Fruit fly (Drosophila melanogaster) whole organism, pupa: ENCODE results near the gene mat.
A peak's percentile ranks its signal among the peaks of the same experiment; 100 is the strongest.

Experiments used
- CG10348 ChIP-seq: fragments of 200-800 bp; sonication (Bioruptor generic); IDR thresholded peaks from 2 replicates; pipeline ENCODE4 v1.3.6; 2022; ENCODE audit warnings: missing biosample characterization, missing genetic modification characterization
- CG12605 ChIP-seq: fragments of 200-800 bp; sonication (Bioruptor generic); IDR thresholded peaks from 2 replicates; pipeline ENCODE4 v1.3.6; 2022; ENCODE audit warnings: missing biosample characterization, missing genetic modification characterization
- CG13204 ChIP-seq: fragments of 200-800 bp; sonication (Bioruptor generic); optimal IDR thresholded peaks from 2 replicates; lab custom pipeline; 2018; ENCODE audit warnings: missing biosample characterization, mild to moderate bottlenecking, missing genetic modification characterization, moderate library complexity
- CG14655 ChIP-seq: fragments of 200-800 bp; sonication (Bioruptor generic); optimal IDR thresholded peaks from 3 replicates; lab custom pipeline; 2017; ENCODE audit warnings: mild to moderate bottlenecking, missing biosample characterization, missing genetic modification reagents, missing genetic modification characterization
- CG15710 ChIP-seq: fragments of 200-800 bp; sonication (Bioruptor generic); optimal IDR thresholded peaks from 2 replicates; lab custom pipeline; 2018; ENCODE audit warnings: missing biosample characterization, mild to moderate bottlenecking, missing genetic modification characterization, moderate library complexity
- CG17806 ChIP-seq: fragments of 200-800 bp; sonication (Bioruptor generic); optimal IDR thresholded peaks from 2 replicates; lab custom pipeline; 2018; ENCODE audit warnings: missing biosample characterization, mild to moderate bottlenecking, missing genetic modification characterization, moderate library complexity
- CG32121 ChIP-seq: fragments of 200-800 bp; sonication (Bioruptor generic); IDR thresholded peaks from 2 replicates; pipeline ENCODE4 v1.3.6; 2022; ENCODE audit warnings: missing biosample characterization, missing genetic modification characterization
- CG34367 ChIP-seq: fragments of 200-800 bp; sonication (Bioruptor generic); optimal IDR thresholded peaks from 2 replicates; lab custom pipeline; 2018; ENCODE audit warnings: missing biosample characterization, mild to moderate bottlenecking, missing genetic modification characterization
- CG4496 ChIP-seq: fragments of 200-800 bp; sonication (Bioruptor generic); IDR thresholded peaks from 3 replicates; pipeline ENCODE4 v1.3.6; 2022; ENCODE audit warnings: missing biosample characterization, missing genetic modification characterization
- CG8159 ChIP-seq: fragments of 200-800 bp; sonication (Bioruptor generic); optimal IDR thresholded peaks from 3 replicates; lab custom pipeline; 2018; ENCODE audit warnings: missing biosample characterization, mild to moderate bottlenecking, missing genetic modification characterization, moderate library complexity
- CG8301 ChIP-seq: fragments of 200-800 bp; sonication (Bioruptor generic); optimal IDR thresholded peaks from 2 replicates; lab custom pipeline; 2018; ENCODE audit warnings: missing biosample characterization, mild to moderate bottlenecking, missing genetic modification characterization
- CG9948 ChIP-seq: fragments of 200-800 bp; sonication (Bioruptor generic); optimal IDR thresholded peaks from 2 replicates; lab custom pipeline; 2018; ENCODE audit warnings: missing biosample characterization, mild to moderate bottlenecking, missing genetic modification characterization, moderate library complexity
- D1 ChIP-seq: fragments of 200-800 bp; sonication (Bioruptor generic); optimal IDR thresholded peaks from 2 replicates; lab custom pipeline; 2018; ENCODE audit warnings: missing biosample characterization, mild to moderate bottlenecking, missing genetic modification characterization, moderate library complexity
- EcR ChIP-seq: fragments of 200-800 bp; sonication (Bioruptor generic); optimal IDR thresholded peaks from 3 replicates; lab custom pipeline; 2019; ENCODE audit warnings: missing biosample characterization, missing genetic modification characterization, mild to moderate bottlenecking, moderate library complexity, missing genetic modification reagents
- Ets98B ChIP-seq: fragments of 200-800 bp; sonication (Bioruptor generic); IDR thresholded peaks from 2 replicates; pipeline ENCODE4 v1.3.6; 2022; ENCODE audit warnings: missing biosample characterization, missing genetic modification characterization
- Pif1A ChIP-seq: fragments of 200-800 bp; sonication (Bioruptor generic); optimal IDR thresholded peaks from 3 replicates; lab custom pipeline; 2016; ENCODE audit warnings: missing biosample characterization, missing genetic modification characterization
- Pif1B ChIP-seq: fragments of 200-800 bp; sonication (Bioruptor generic); optimal IDR thresholded peaks from 3 replicates; lab custom pipeline; 2016; ENCODE audit warnings: missing biosample characterization, missing genetic modification characterization
- Snoo ChIP-seq: fragments of 200-800 bp; sonication (Bioruptor generic); optimal IDR thresholded peaks from 3 replicates; lab custom pipeline; 2017; ENCODE audit warnings: missing biosample characterization, mild to moderate bottlenecking, missing genetic modification characterization, inconsistent platforms
- fd96Ca ChIP-seq: fragments of 200-800 bp; sonication (Bioruptor generic); IDR thresholded peaks from 3 replicates; pipeline ENCODE4 v1.3.6; 2022; ENCODE audit warnings: missing biosample characterization, missing genetic modification characterization
- gl ChIP-seq: fragments of 200-800 bp; sonication (Bioruptor generic); optimal IDR thresholded peaks from 2 replicates; lab custom pipeline; 2018; ENCODE audit warnings: missing biosample characterization, mild to moderate bottlenecking, missing genetic modification characterization
- rn ChIP-seq: fragments of 200-800 bp; sonication (Bioruptor generic); IDR thresholded peaks from 2 replicates; pipeline ENCODE4 v1.3.6; 2022; ENCODE audit warnings: missing biosample characterization, missing genetic modification characterization

Gene mat

dm6 chr3L:895314-895980 is 7.3 kb upstream of the mat start, which contains the start of gene CG34056:
Gene CG34056 (plus strand): TSS chr3L:895951.
- TF ChIP-seq D1 (tag; lab: Kevin White, UChicago) (peak; percentile 92), CG17806 (tag; lab: Kevin White, UChicago) (peak; percentile 98), gl (tag; lab: Kevin White, UChicago) (peak; percentile 91), CG4496 (GFP tag; lab: Robert Waterston, UW) (peak; percentile 99), fd96Ca (GFP tag; lab: Robert Waterston, UW) (peak; percentile 96), CG12605 (GFP tag; lab: Robert Waterston, UW) (peak; percentile 98), CG8159 (tag; lab: Kevin White, UChicago) (peak; percentile 98), CG32121 (GFP tag; lab: Robert Waterston, UW) (peak; percentile 98), CG9948 (tag; lab: Kevin White, UChicago) (peak; percentile 97), CG15710 (tag; lab: Kevin White, UChicago) (peak; percentile 97), Pif1A (peak; percentile 97), CG8301 (tag; lab: Kevin White, UChicago) (peak; percentile 97), Snoo (tag; lab: Kevin White, UChicago) (peak; percentile 97), rn (peak; percentile 96), Pif1B (GFP tag; lab: Kevin White, UChicago) (peak; percentile 98), Ets98B (GFP tag; lab: Robert Waterston, UW) (peak; percentile 98), EcR (GFP tag; lab: Kevin White, UChicago) (peak; percentile 46), CG34367 (peak; percentile 94), CG14655 (GFP tag; lab: Kevin White, UChicago) (peak; percentile 97), CG10348 (GFP tag; lab: Robert Waterston, UW) (peak; percentile 64), CG13204 (GFP tag; lab: Kevin White, UChicago) (peak; percentile 85)

- no peak for TF ChIP-seq Pif1B (GFP tag; lab: Kevin White, UChicago)
- TF ChIP-seq Snoo (tag; lab: Kevin White, UChicago) = no peak
- no peak for TF ChIP-seq CG32121 (GFP tag; lab: Robert Waterston, UW)
- no peak for TF ChIP-seq CG14655 (GFP tag; lab: Kevin White, UChicago)
- TF ChIP-seq CG4496 (GFP tag; lab: Robert Waterston, UW) = no peak
- TF ChIP-seq CG15710 (tag; lab: Kevin White, UChicago) = no peak
- TF ChIP-seq Pif1A = no peak
- no peak for TF ChIP-seq EcR (GFP tag; lab: Kevin White, UChicago)
- TF ChIP-seq gl (tag; lab: Kevin White, UChicago) = no peak
- TF ChIP-seq CG17806 (tag; lab: Kevin White, UChicago) = no peak
- no peak for TF ChIP-seq CG9948 (tag; lab: Kevin White, UChicago)
These were observed 5.6 kb upstream of the mat start, which contains the start of gene CG34057 for dm6 chr3L:897080-897479. Gene CG34057 (plus strand): TSS chr3L:897380.

DNA sequence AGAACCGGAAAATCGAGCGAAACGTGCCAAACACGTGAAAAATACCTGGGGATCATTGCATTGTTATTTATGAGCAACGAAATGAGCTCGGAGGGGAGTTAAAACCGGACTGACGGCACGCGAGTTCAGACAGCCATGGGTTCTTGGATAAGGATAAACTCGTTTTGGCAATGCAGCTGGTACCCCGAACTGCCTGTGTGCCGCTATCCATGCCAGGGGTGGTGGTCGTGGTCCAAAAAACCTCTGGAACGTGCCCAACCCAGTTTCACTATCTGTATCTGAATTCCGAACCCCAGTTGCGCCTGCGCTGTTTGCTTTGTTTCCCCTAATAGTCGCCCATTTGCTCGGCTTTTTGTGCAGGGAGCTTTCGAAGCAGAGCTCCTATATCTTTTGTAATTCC is 3.4 kb upstream of the mat start:
- no peak for TF ChIP-seq EcR (GFP tag; lab: Kevin White, UChicago)
- no peak for TF ChIP-seq rn
- TF ChIP-seq CG14655 (GFP tag; lab: Kevin White, UChicago) = no peak
- no peak for TF ChIP-seq Ets98B (GFP tag; lab: Robert Waterston, UW)
- TF ChIP-seq CG10348 (GFP tag; lab: Robert Waterston, UW) = no peak
- TF ChIP-seq Pif1A = no peak
- no peak for TF ChIP-seq CG8159 (tag; lab: Kevin White, UChicago)
- no peak for TF ChIP-seq fd96Ca (GFP tag; lab: Robert Waterston, UW)
- TF ChIP-seq Pif1B (GFP tag; lab: Kevin White, UChicago) = no peak
- TF ChIP-seq CG4496 (GFP tag; lab: Robert Waterston, UW) = no peak
- TF ChIP-seq CG17806 (tag; lab: Kevin White, UChicago) = no peak
- no peak for TF ChIP-seq CG15710 (tag; lab: Kevin White, UChicago)
- TF ChIP-seq CG9948 (tag; lab: Kevin White, UChicago) = no peak
- TF ChIP-seq CG32121 (GFP tag; lab: Robert Waterston, UW) = no peak

DNA sequence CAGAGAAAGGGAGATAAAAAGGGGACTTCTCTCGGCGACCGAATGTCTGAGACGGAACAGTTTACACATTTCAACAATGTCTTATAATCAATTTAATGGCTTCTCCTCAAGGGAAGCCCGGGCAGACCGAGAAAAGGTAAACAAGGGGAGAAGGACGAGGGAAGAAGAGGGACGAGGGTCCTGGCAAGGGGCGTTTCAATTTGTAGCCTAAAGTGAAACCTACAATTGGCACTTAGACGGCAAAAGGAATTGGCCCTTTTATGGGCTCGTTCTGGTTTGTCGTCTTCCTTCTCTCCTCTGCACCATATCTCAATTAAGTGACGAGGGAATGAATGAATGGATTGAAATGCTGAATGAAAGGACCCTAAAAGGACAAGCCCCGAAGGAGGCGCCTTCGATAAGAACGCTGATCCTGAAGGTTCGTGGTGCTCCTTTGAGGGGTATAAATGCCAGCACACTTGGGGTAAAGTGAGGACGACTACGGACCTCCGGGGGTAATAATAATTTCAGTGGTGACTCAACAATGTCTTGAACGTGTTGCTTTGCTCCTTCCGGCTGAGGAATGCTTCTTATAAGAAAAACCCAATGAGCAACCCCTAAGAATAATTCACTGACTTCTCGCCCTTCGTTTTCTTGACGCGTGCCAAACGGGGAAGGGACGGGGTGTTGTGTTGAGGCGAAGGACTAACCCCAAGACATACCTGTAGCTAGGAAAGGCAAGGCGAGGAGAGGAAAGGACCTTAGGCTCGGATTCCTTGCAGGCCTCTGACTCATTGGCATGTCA is 2.0 kb upstream of the mat start:
- TF ChIP-seq CG15710 (tag; lab: Kevin White, UChicago) (no peak), CG10348 (GFP tag; lab: Robert Waterston, UW) (no peak), CG8301 (tag; lab: Kevin White, UChicago) (no peak)

DNA sequence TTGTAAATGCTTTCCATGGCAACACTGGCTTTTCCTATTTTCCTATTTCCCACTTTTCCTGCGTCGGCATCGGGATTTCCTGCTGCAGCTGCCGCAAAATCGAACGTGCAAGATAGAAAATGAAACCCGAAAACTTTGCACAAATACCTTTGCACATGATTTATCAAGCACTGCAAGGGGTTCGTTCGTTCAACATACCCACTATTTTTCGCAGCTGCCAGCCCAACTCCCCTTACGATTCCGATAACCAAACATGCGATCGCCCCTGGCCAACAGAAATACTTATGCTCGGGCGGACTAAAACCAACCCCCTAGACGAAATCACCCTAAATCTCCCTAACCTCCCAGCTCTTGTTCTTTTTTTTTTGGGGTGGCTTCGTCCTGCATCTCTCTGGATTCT is 1.3 kb upstream of the mat start:
- TF ChIP-seq CG17806 (tag; lab: Kevin White, UChicago) = no peak
- no peak for TF ChIP-seq CG12605 (GFP tag; lab: Robert Waterston, UW)
- no peak for TF ChIP-seq Ets98B (GFP tag; lab: Robert Waterston, UW)
- TF ChIP-seq Pif1A = no peak
- TF ChIP-seq Snoo (tag; lab: Kevin White, UChicago) = no peak
- TF ChIP-seq EcR (GFP tag; lab: Kevin White, UChicago) = no peak
- no peak for TF ChIP-seq CG4496 (GFP tag; lab: Robert Waterston, UW)
- TF ChIP-seq CG14655 (GFP tag; lab: Kevin White, UChicago) = no peak
- TF ChIP-seq CG9948 (tag; lab: Kevin White, UChicago) = no peak
- no peak for TF ChIP-seq CG8159 (tag; lab: Kevin White, UChicago)
- TF ChIP-seq rn = no peak
- no peak for TF ChIP-seq CG32121 (GFP tag; lab: Robert Waterston, UW)
- no peak for TF ChIP-seq gl (tag; lab: Kevin White, UChicago)
- TF ChIP-seq CG10348 (GFP tag; lab: Robert Waterston, UW) = no peak
- TF ChIP-seq Pif1B (GFP tag; lab: Kevin White, UChicago) = no peak
- TF ChIP-seq CG15710 (tag; lab: Kevin White, UChicago) = no peak
- no peak for TF ChIP-seq fd96Ca (GFP tag; lab: Robert Waterston, UW)
- TF ChIP-seq D1 (tag; lab: Kevin White, UChicago) = no peak
